Worm (Caenorhabditis elegans) whole organism, L2 larva: ENCODE data around the gene F57H12.5.

Source experiments
- C34F6.9 ChIP-seq: fragments of 150-350 bp; optimal IDR thresholded peaks from 2 replicates; lab custom pipeline; 2014; ENCODE audit warnings: missing biosample characterization, missing genetic modification characterization
- alr-1 ChIP-seq: fragments of 150-350 bp; optimal IDR thresholded peaks from 2 replicates; lab custom pipeline; 2014; ENCODE audit warnings: missing biosample characterization, missing genetic modification characterization
- ama-1 ChIP-seq: fragments of 150-350 bp; optimal IDR thresholded peaks from 2 replicates; lab custom pipeline; 2018; ENCODE audit warnings: inconsistent platforms
- ceh-82 ChIP-seq: fragments of 150-350 bp; optimal IDR thresholded peaks from 2 replicates; lab custom pipeline; 2014; ENCODE audit warnings: missing biosample characterization, missing genetic modification characterization
- egl-27 ChIP-seq: sonication (generic microtip); optimal IDR thresholded peaks from 3 replicates; lab custom pipeline; 2017; ENCODE audit warnings: missing biosample characterization, missing genetic modification reagents, missing genetic modification characterization
- fos-1 ChIP-seq: fragments of 150-350 bp; optimal IDR thresholded peaks from 2 replicates; lab custom pipeline; 2014; ENCODE audit warnings: missing biosample characterization, missing genetic modification characterization
- nhr-12 ChIP-seq: fragments of 150-350 bp; optimal IDR thresholded peaks from 2 replicates; lab custom pipeline; 2014; ENCODE audit warnings: missing biosample characterization, missing genetic modification characterization
- nhr-237 ChIP-seq: fragments of 150-350 bp; optimal IDR thresholded peaks from 2 replicates; lab custom pipeline; 2014; ENCODE audit warnings: missing biosample characterization, missing genetic modification characterization
- skn-1 ChIP-seq: sonication (generic microtip); optimal IDR thresholded peaks from 2 replicates; lab custom pipeline; 2017; ENCODE audit warnings: missing biosample characterization, missing genetic modification characterization

ce11 chrIV:8005376-8005775 lies 38.3 kb downstream of the F57H12.5 start:
- TF ChIP-seq skn-1 (tag; lab: Kevin White, UChicago) (no peak), fos-1 (peak; percentile 23), ceh-82 (tag; lab: Kevin White, UChicago) (no peak), alr-1 (tag; lab: Kevin White, UChicago) (no peak), ama-1 (lab: Kevin White, UChicago) (no peak), C34F6.9 (tag; lab: Kevin White, UChicago) (no peak), egl-27 (tag; lab: Kevin White, UChicago) (no peak), nhr-237 (no peak), nhr-12 (tag; lab: Kevin White, UChicago) (no peak)
